Worm (Caenorhabditis elegans) whole organism, L3 larva: ENCODE data around the gene fut-6.
A peak's percentile ranks its signal among the peaks of the same experiment; 100 is the strongest.

Experiments used
- R02D3.7 ChIP-seq: fragments of 150-350 bp; optimal IDR thresholded peaks from 2 replicates; lab custom pipeline; 2014; ENCODE audit warnings: missing biosample characterization, missing genetic modification characterization
- aly-2 ChIP-seq: fragments of 150-350 bp; optimal IDR thresholded peaks from 2 replicates; lab custom pipeline; 2014; ENCODE audit warnings: missing biosample characterization, missing genetic modification characterization
- ama-1 ChIP-seq: fragments of 150-350 bp; optimal IDR thresholded peaks from 2 replicates; lab custom pipeline; 2018
- ceh-16 ChIP-seq: sonication (generic microtip); optimal IDR thresholded peaks from 2 replicates; lab custom pipeline; 2017; ENCODE audit warnings: missing biosample characterization, missing genetic modification characterization
- ceh-28 ChIP-seq: fragments of 150-350 bp; optimal IDR thresholded peaks from 2 replicates; lab custom pipeline; 2014; ENCODE audit warnings: missing biosample characterization, missing genetic modification reagents, missing genetic modification characterization
- ceh-82 ChIP-seq: fragments of 150-350 bp; optimal IDR thresholded peaks from 2 replicates; lab custom pipeline; 2014; ENCODE audit warnings: missing biosample characterization, missing genetic modification characterization
- daf-12 ChIP-seq: fragments of 150-350 bp; optimal IDR thresholded peaks from 2 replicates; lab custom pipeline; 2014; ENCODE audit warnings: missing biosample characterization, missing genetic modification reagents, missing genetic modification characterization
- egl-27 ChIP-seq: sonication (generic microtip); optimal IDR thresholded peaks from 4 replicates; lab custom pipeline; 2017; ENCODE audit warnings: missing biosample characterization, missing genetic modification reagents, missing genetic modification characterization
- egl-5 ChIP-seq: fragments of 150-350 bp; optimal IDR thresholded peaks from 2 replicates; lab custom pipeline; 2017; ENCODE audit warnings: missing biosample characterization, missing genetic modification reagents, missing genetic modification characterization, inconsistent platforms
- elt-1 ChIP-seq: fragments of 150-350 bp; optimal IDR thresholded peaks from 2 replicates; lab custom pipeline; 2014; ENCODE audit warnings: missing biosample characterization, missing genetic modification characterization
- elt-2 ChIP-seq: sonication (generic microtip); optimal IDR thresholded peaks from 2 replicates; lab custom pipeline; 2016; ENCODE audit warnings: missing genetic modification reagents, mild to moderate bottlenecking, missing genetic modification characterization, missing compliant biosample characterization
- elt-3 ChIP-seq, 3 experiments: fragments of 150-350 bp in 1 of 3; sonication (generic microtip) in 2 of 3; optimal IDR thresholded peaks; 2 replicates in 2 of 3; 4 replicates in 1 of 3; lab custom pipeline; 2014 to 2017; ENCODE audit warnings: missing biosample characterization in 3 of 3, missing genetic modification characterization in 3 of 3
- eor-1 ChIP-seq, 2 experiments: fragments of 150-350 bp; optimal IDR thresholded peaks; 2 replicates each; lab custom pipeline; 2014 to 2018; ENCODE audit warnings: missing biosample characterization in 2 of 2, missing genetic modification characterization in 2 of 2
- fkh-10 ChIP-seq: sonication (generic microtip); optimal IDR thresholded peaks from 2 replicates; lab custom pipeline; 2017; ENCODE audit warnings: missing biosample characterization, missing genetic modification reagents, missing genetic modification characterization
- hmg-11 ChIP-seq: sonication (generic microtip); optimal IDR thresholded peaks from 2 replicates; lab custom pipeline; 2016; ENCODE audit warnings: missing genetic modification characterization, missing compliant biosample characterization
- jun-1 ChIP-seq: fragments of 150-350 bp; optimal IDR thresholded peaks from 2 replicates; lab custom pipeline; 2014; ENCODE audit warnings: missing biosample characterization, missing genetic modification reagents, missing genetic modification characterization
- lin-39 ChIP-seq: fragments of 150-350 bp; optimal IDR thresholded peaks from 2 replicates; lab custom pipeline; 2018; ENCODE audit warnings: missing biosample characterization, missing genetic modification reagents, missing genetic modification characterization
- lsy-12 ChIP-seq: sonication (generic microtip); optimal IDR thresholded peaks from 2 replicates; lab custom pipeline; 2016; ENCODE audit warnings: mild to moderate bottlenecking, missing genetic modification characterization, missing compliant biosample characterization
- mdl-1 ChIP-seq: fragments of 150-350 bp; optimal IDR thresholded peaks from 2 replicates; lab custom pipeline; 2014; ENCODE audit warnings: missing biosample characterization, missing genetic modification characterization
- mml-1 ChIP-seq: fragments of 150-350 bp; sonication (generic microtip); optimal IDR thresholded peaks from 3 replicates; lab custom pipeline; 2014; ENCODE audit warnings: missing biosample characterization, missing genetic modification characterization
- nhr-11 ChIP-seq: fragments of 150-350 bp; optimal IDR thresholded peaks from 2 replicates; lab custom pipeline; 2014; ENCODE audit warnings: missing biosample characterization, missing genetic modification characterization
- nhr-12 ChIP-seq: fragments of 150-350 bp; optimal IDR thresholded peaks from 2 replicates; lab custom pipeline; 2014; ENCODE audit warnings: missing biosample characterization, missing genetic modification characterization
- nhr-23 ChIP-seq: fragments of 150-350 bp; optimal IDR thresholded peaks from 2 replicates; lab custom pipeline; 2014; ENCODE audit warnings: missing biosample characterization, missing genetic modification reagents, missing genetic modification characterization
- nhr-237 ChIP-seq: fragments of 150-350 bp; optimal IDR thresholded peaks from 2 replicates; lab custom pipeline; 2014; ENCODE audit warnings: missing biosample characterization, missing genetic modification characterization
- nhr-25 ChIP-seq: sonication (generic microtip); optimal IDR thresholded peaks from 2 replicates; lab custom pipeline; 2017; ENCODE audit warnings: missing biosample characterization, missing genetic modification characterization
- nhr-28 ChIP-seq: fragments of 150-350 bp; optimal IDR thresholded peaks from 2 replicates; lab custom pipeline; 2014; ENCODE audit warnings: missing biosample characterization, missing genetic modification characterization
- nhr-67 ChIP-seq: fragments of 150-350 bp; optimal IDR thresholded peaks from 2 replicates; lab custom pipeline; 2014; ENCODE audit warnings: missing biosample characterization, missing genetic modification characterization
- nhr-77 ChIP-seq: fragments of 150-350 bp; optimal IDR thresholded peaks from 2 replicates; lab custom pipeline; 2014; ENCODE audit warnings: missing biosample characterization, missing genetic modification characterization
- pha-4 ChIP-seq: fragments of 150-350 bp; optimal IDR thresholded peaks from 2 replicates; lab custom pipeline; 2014; ENCODE audit warnings: missing biosample characterization, missing genetic modification reagents, missing genetic modification characterization
- pqm-1 ChIP-seq: fragments of 150-350 bp; optimal IDR thresholded peaks from 2 replicates; lab custom pipeline; 2017; ENCODE audit warnings: missing biosample characterization, missing genetic modification characterization, inconsistent platforms
- sea-2 ChIP-seq: fragments of 150-350 bp; sonication (generic microtip); optimal IDR thresholded peaks from 4 replicates; lab custom pipeline; 2014; ENCODE audit warnings: missing biosample characterization, missing genetic modification reagents, missing genetic modification characterization
- skn-1 ChIP-seq: fragments of 150-350 bp; optimal IDR thresholded peaks from 2 replicates; lab custom pipeline; 2014; ENCODE audit warnings: missing biosample characterization, missing genetic modification characterization
- snpc-4 ChIP-seq: fragments of 150-350 bp; optimal IDR thresholded peaks from 2 replicates; lab custom pipeline; 2014; ENCODE audit warnings: missing biosample characterization, missing genetic modification characterization
- tbx-2 ChIP-seq: sonication (generic microtip); optimal IDR thresholded peaks from 2 replicates; lab custom pipeline; 2016; ENCODE audit warnings: mild to moderate bottlenecking, missing genetic modification characterization, missing compliant biosample characterization
- unc-39 ChIP-seq: sonication (generic microtip); optimal IDR thresholded peaks from 4 replicates; lab custom pipeline; 2017; ENCODE audit warnings: missing biosample characterization, missing genetic modification characterization
- unc-62 ChIP-seq: fragments of 150-350 bp; sonication (generic microtip); optimal IDR thresholded peaks from 4 replicates; lab custom pipeline; 2014; ENCODE audit warnings: missing biosample characterization, missing genetic modification reagents, missing genetic modification characterization
- zag-1 ChIP-seq: fragments of 150-350 bp; optimal IDR thresholded peaks from 2 replicates; lab custom pipeline; 2014; ENCODE audit warnings: missing biosample characterization, missing genetic modification characterization
- ztf-11 ChIP-seq: fragments of 150-350 bp; optimal IDR thresholded peaks from 2 replicates; lab custom pipeline; 2014; ENCODE audit warnings: missing biosample characterization, missing genetic modification characterization
- ztf-4 ChIP-seq: fragments of 150-350 bp; optimal IDR thresholded peaks from 2 replicates; lab custom pipeline; 2014; ENCODE audit warnings: missing biosample characterization, missing genetic modification characterization

The fut-6 gene

ce11 chrII:4617990-4618389 is 37.7 kb downstream of the fut-6 start, which contains the start of gene clec-137:
TSS of gene clec-137 (minus strand) at chrII:4618090.
- TF ChIP-seq lin-39 (tag; lab: Kevin White, UChicago) (no peak), elt-1 (tag; lab: Kevin White, UChicago) (no peak), fkh-10 (GFP tag; lab: Kevin White, UChicago) (no peak), ztf-11 (no peak), snpc-4 (tag; lab: Kevin White, UChicago) (no peak), mdl-1 (tag; lab: Kevin White, UChicago) (no peak), hmg-11 (tag; lab: Kevin White, UChicago) (no peak), elt-3 (tag; optimal IDR thresholded peaks at IDR 0.05; lab: Kevin White, UChicago) (no peak), ceh-28 (no peak), lsy-12 (tag; lab: Kevin White, UChicago) (no peak), eor-1 (tag; optimal IDR thresholded peaks at IDR 0.05; lab: Kevin White, UChicago) (no peak), mml-1 (tag; lab: Kevin White, UChicago) (no peak), egl-5 (tag; lab: Kevin White, UChicago) (no peak), nhr-11 (tag; lab: Kevin White, UChicago) (no peak), nhr-77 (tag; lab: Kevin White, UChicago) (no peak), skn-1 (tag; lab: Kevin White, UChicago) (no peak)
- TF ChIP-seq, all 47 proteins: peak for 0

- TF ChIP-seq zag-1 (no peak), elt-1 (tag; lab: Kevin White, UChicago) (no peak), nhr-237 (tag; lab: Kevin White, UChicago) (no peak), nhr-28 (tag; lab: Kevin White, UChicago) (no peak), nhr-67 (no peak), daf-12 (no peak), eor-1 (tag; optimal IDR thresholded peaks at IDR 0.05; lab: Kevin White, UChicago) (no peak), nhr-23 (tag; lab: Kevin White, UChicago) (no peak), ztf-11 (no peak), lin-39 (tag; lab: Kevin White, UChicago) (no peak), ama-1 (lab: Kevin White, UChicago) (no peak), jun-1 (tag; lab: Kevin White, UChicago) (no peak), unc-62 (GFP tag; lab: Kevin White, UChicago) (no peak)
These were observed 39.3 kb downstream of the fut-6 start, which contains the start of gene clec-136 for ce11 chrII:4616443-4616842. TSS of gene clec-136 (minus strand) at chrII:4616543.

ce11 chrII:4612694-4613093 is 43.0 kb downstream of the fut-6 start, which contains the start of gene pqn-35:
TSS of gene pqn-35 (plus strand) at chrII:4612994.
- TF ChIP-seq zag-1 (no peak), pha-4 (tag; lab: Kevin White, UChicago) (peak; percentile 43)
- TF ChIP-seq, all 47 proteins: peak for 1

ce11 chrII:4608073-4608472 is 47.7 kb downstream of the fut-6 start, which contains the start of gene F35D11.3:
TSS of gene F35D11.3 (plus strand) at chrII:4608372.
- TF ChIP-seq ceh-82 (no peak), fkh-10 (GFP tag; lab: Kevin White, UChicago) (peak; percentile 63)

ce11 chrII:4606687-4607297 is 48.9 kb downstream of the fut-6 start:
- no peak for TF ChIP-seq elt-3 (tag; optimal IDR thresholded peaks at IDR 0.05; lab: Kevin White, UChicago)
- TF ChIP-seq nhr-12 (tag; lab: Kevin White, UChicago), result no peak
- TF ChIP-seq nhr-25 (tag; lab: Kevin White, UChicago), result no peak
- no peak for TF ChIP-seq ztf-11
- TF ChIP-seq pha-4 (tag; lab: Kevin White, UChicago), result peak; percentile 79
- no peak for TF ChIP-seq daf-12
- TF ChIP-seq egl-27 (tag; lab: Kevin White, UChicago), result no peak
- TF ChIP-seq nhr-28 (tag; lab: Kevin White, UChicago), result no peak
- TF ChIP-seq ceh-28, result no peak
- TF ChIP-seq tbx-2 (tag; lab: Kevin White, UChicago), result no peak
- no peak for TF ChIP-seq mml-1 (tag; lab: Kevin White, UChicago)
- no peak for TF ChIP-seq R02D3.7 (tag; lab: Kevin White, UChicago)
- no peak for TF ChIP-seq ztf-4 (tag; lab: Kevin White, UChicago)
- no peak for TF ChIP-seq sea-2
- TF ChIP-seq ceh-16 (tag; lab: Kevin White, UChicago), result no peak
- TF ChIP-seq elt-2 (tag; lab: Kevin White, UChicago), result peak; percentile 37
- TF ChIP-seq nhr-23 (tag; lab: Kevin White, UChicago), result no peak
- TF ChIP-seq pqm-1 (tag; lab: Kevin White, UChicago), result peak; percentile 40
- TF ChIP-seq skn-1 (tag; lab: Kevin White, UChicago), result no peak
- TF ChIP-seq nhr-11 (tag; lab: Kevin White, UChicago), result no peak
- no peak for TF ChIP-seq snpc-4 (tag; lab: Kevin White, UChicago)
- TF ChIP-seq fkh-10 (GFP tag; lab: Kevin White, UChicago), result peak; percentile 87
- TF ChIP-seq aly-2 (tag; lab: Kevin White, UChicago), result no peak
- TF ChIP-seq mdl-1 (tag; lab: Kevin White, UChicago), result no peak
- TF ChIP-seq elt-1 (tag; lab: Kevin White, UChicago), result no peak
- TF ChIP-seq unc-39 (tag; lab: Kevin White, UChicago), result no peak
